Worm (Caenorhabditis elegans): Measurements from ENCODE around the gene F55E10.4.

ce11 chrX:8341675-8342074 is 14.0 kb upstream of the F55E10.4 start, which contains the start of gene F55E10.1:
- TF ChIP-seq ztf-3 (GFP tag; optimal IDR thresholded peaks at IDR 0.05) = no peak
- no peak for TF ChIP-seq atf-7 (tag; optimal IDR thresholded peaks at IDR 0.05)
- TF ChIP-seq madf-8 (GFP tag; conservative IDR thresholded peaks at IDR 0.05) = no peak
- TF ChIP-seq F10E7.11 (tag; optimal IDR thresholded peaks at IDR 0.05) = no peak
- TF ChIP-seq C06A6.2 (GFP tag; conservative IDR thresholded peaks at IDR 0.05) = no peak
